Fruit fly (Drosophila melanogaster): Measurements from ENCODE around the gene CG7573.
A peak's percentile ranks its signal among the peaks of the same experiment; 100 is the strongest.

DNA sequence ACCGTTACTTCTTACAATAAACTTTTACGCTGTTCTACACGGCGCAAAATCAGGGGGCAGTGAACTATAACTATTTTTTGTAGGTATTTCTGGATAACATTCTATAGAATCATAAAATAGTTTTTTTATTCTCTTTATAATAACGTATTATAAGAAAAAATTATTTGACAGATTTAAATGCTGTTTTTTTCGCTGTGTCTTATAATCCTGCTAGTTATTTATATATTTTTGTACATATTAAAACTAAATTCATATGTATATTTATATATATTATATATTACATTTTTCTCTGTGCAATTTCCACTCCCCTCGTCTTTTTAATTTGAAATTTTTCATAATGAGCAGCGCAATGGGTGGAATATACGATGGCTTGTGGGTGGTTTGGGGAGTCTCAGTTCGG, 819 bp upstream of the CG7573 start:
- TF ChIP-seq CG8301 (tag; optimal IDR thresholded peaks at IDR 0.05): no peak
- TF ChIP-seq CG10348 (GFP tag; IDR thresholded peaks at IDR 0.05): no peak
- no peak for TF ChIP-seq CG4496 (GFP tag; IDR thresholded peaks at IDR 0.05)
- TF ChIP-seq CG14655 (GFP tag; optimal IDR thresholded peaks at IDR 0.05): peak; percentile 15
- no peak for TF ChIP-seq Pif1B (GFP tag; optimal IDR thresholded peaks at IDR 0.05)
- TF ChIP-seq EcR (GFP tag; optimal IDR thresholded peaks at IDR 0.05): no peak
- TF ChIP-seq CG15710 (tag; optimal IDR thresholded peaks at IDR 0.05): no peak
- TF ChIP-seq CG13204 (GFP tag; optimal IDR thresholded peaks at IDR 0.05): no peak
- no peak for TF ChIP-seq fd96Ca (GFP tag; IDR thresholded peaks at IDR 0.05)
- no peak for TF ChIP-seq Snoo (tag; optimal IDR thresholded peaks at IDR 0.05)
- TF ChIP-seq CG12605 (GFP tag; IDR thresholded peaks at IDR 0.05): no peak
- TF ChIP-seq CG9948 (tag; optimal IDR thresholded peaks at IDR 0.05): peak; percentile 43
